Worm (Caenorhabditis elegans): ENCODE data around the gene F55C10.4.

ce11 chrV:11390394-11390793, 3.9 kb downstream of the F55C10.4 start, which contains the start of the genes K03B8.11 and K03B8.14:
- TF ChIP-seq him-1 (tag; optimal IDR thresholded peaks at IDR 0.05) (no peak), dao-5 (tag; optimal IDR thresholded peaks at IDR 0.05) (no peak), W03F9.2 (tag; optimal IDR thresholded peaks at IDR 0.05) (no peak)
